Worm (Caenorhabditis elegans) whole organism, L2 larva: ENCODE data around the gene F55B11.5.

Experiments used
- C34F6.9 ChIP-seq: fragments of 150-350 bp; optimal IDR thresholded peaks from 2 replicates; lab custom pipeline; 2014; ENCODE audit warnings: missing biosample characterization, missing genetic modification characterization
- F13H6.1 ChIP-seq: sonication (generic microtip); optimal IDR thresholded peaks from 2 replicates; lab custom pipeline; 2016; ENCODE audit warnings: missing genetic modification characterization, missing compliant biosample characterization
- ZK546.5 ChIP-seq: sonication (generic microtip); optimal IDR thresholded peaks from 2 replicates; lab custom pipeline; 2017; ENCODE audit warnings: missing biosample characterization, missing genetic modification characterization
- ama-1 ChIP-seq: fragments of 150-350 bp; optimal IDR thresholded peaks from 2 replicates; lab custom pipeline; 2018; ENCODE audit warnings: inconsistent platforms
- ceh-16 ChIP-seq: fragments of 150-350 bp; optimal IDR thresholded peaks from 2 replicates; lab custom pipeline; 2014; ENCODE audit warnings: missing biosample characterization, missing genetic modification characterization
- ceh-82 ChIP-seq: fragments of 150-350 bp; optimal IDR thresholded peaks from 2 replicates; lab custom pipeline; 2014; ENCODE audit warnings: missing biosample characterization, missing genetic modification characterization
- crh-2 ChIP-seq: sonication (generic microtip); optimal IDR thresholded peaks from 2 replicates; lab custom pipeline; 2017; ENCODE audit warnings: missing biosample characterization, missing genetic modification characterization
- egl-27 ChIP-seq: sonication (generic microtip); optimal IDR thresholded peaks from 3 replicates; lab custom pipeline; 2017; ENCODE audit warnings: missing biosample characterization, missing genetic modification reagents, missing genetic modification characterization
- elt-1 ChIP-seq: fragments of 150-350 bp; optimal IDR thresholded peaks from 2 replicates; lab custom pipeline; 2014; ENCODE audit warnings: missing biosample characterization, missing genetic modification characterization
- elt-3 ChIP-seq: sonication (generic microtip); optimal IDR thresholded peaks from 2 replicates; lab custom pipeline; 2017; ENCODE audit warnings: missing biosample characterization, missing genetic modification characterization
- fos-1 ChIP-seq: fragments of 150-350 bp; optimal IDR thresholded peaks from 2 replicates; lab custom pipeline; 2014; ENCODE audit warnings: missing biosample characterization, missing genetic modification characterization
- gmeb-1 ChIP-seq: fragments of 150-350 bp; optimal IDR thresholded peaks from 2 replicates; lab custom pipeline; 2014; ENCODE audit warnings: missing biosample characterization, missing genetic modification characterization
- lin-11 ChIP-seq: fragments of 150-350 bp; sonication (generic microtip); optimal IDR thresholded peaks from 2 replicates; lab custom pipeline; 2014; ENCODE audit warnings: missing biosample characterization, missing genetic modification characterization, inconsistent platforms, mixed read lengths
- lin-13 ChIP-seq: fragments of 150-350 bp; optimal IDR thresholded peaks from 2 replicates; lab custom pipeline; 2014; ENCODE audit warnings: missing biosample characterization, missing genetic modification reagents, missing genetic modification characterization
- lsy-2 ChIP-seq, 2 experiments: fragments of 150-350 bp in 1 of 2; sonication (generic microtip) in 1 of 2; optimal IDR thresholded peaks; 2 replicates each; lab custom pipeline; 2014 to 2017; ENCODE audit warnings: missing biosample characterization in 2 of 2, missing genetic modification characterization in 2 of 2
- mab-5 ChIP-seq: fragments of 150-350 bp; optimal IDR thresholded peaks from 2 replicates; lab custom pipeline; 2014; ENCODE audit warnings: missing biosample characterization, missing genetic modification characterization
- mbf-1 ChIP-seq: sonication (generic microtip); optimal IDR thresholded peaks from 2 replicates; lab custom pipeline; 2017; ENCODE audit warnings: missing biosample characterization, missing genetic modification characterization
- mdl-1 ChIP-seq, 2 experiments: fragments of 150-350 bp in 1 of 2; sonication (generic microtip) in 1 of 2; optimal IDR thresholded peaks; 2 replicates each; lab custom pipeline; 2017; ENCODE audit warnings: missing biosample characterization in 2 of 2, missing genetic modification characterization in 2 of 2
- nhr-10 ChIP-seq: sonication (generic microtip); optimal IDR thresholded peaks from 2 replicates; lab custom pipeline; 2017; ENCODE audit warnings: missing biosample characterization, missing genetic modification characterization
- nhr-129 ChIP-seq: fragments of 150-350 bp; optimal IDR thresholded peaks from 2 replicates; lab custom pipeline; 2014; ENCODE audit warnings: missing biosample characterization, missing genetic modification characterization
- nhr-21 ChIP-seq: fragments of 150-350 bp; optimal IDR thresholded peaks from 2 replicates; lab custom pipeline; 2014; ENCODE audit warnings: missing biosample characterization, missing genetic modification characterization
- nhr-237 ChIP-seq: fragments of 150-350 bp; optimal IDR thresholded peaks from 2 replicates; lab custom pipeline; 2014; ENCODE audit warnings: missing biosample characterization, missing genetic modification characterization
- nhr-25 ChIP-seq: fragments of 150-350 bp; sonication (generic microtip); optimal IDR thresholded peaks from 3 replicates; lab custom pipeline; 2014; ENCODE audit warnings: missing biosample characterization, missing genetic modification characterization
- nhr-77 ChIP-seq: fragments of 150-350 bp; optimal IDR thresholded peaks from 2 replicates; lab custom pipeline; 2014; ENCODE audit warnings: missing biosample characterization, missing genetic modification characterization
- peb-1 ChIP-seq: fragments of 150-350 bp; optimal IDR thresholded peaks from 2 replicates; lab custom pipeline; 2014; ENCODE audit warnings: missing biosample characterization, missing genetic modification characterization
- sem-4 ChIP-seq: fragments of 150-350 bp; optimal IDR thresholded peaks from 2 replicates; lab custom pipeline; 2014; ENCODE audit warnings: missing biosample characterization, missing genetic modification reagents, missing genetic modification characterization
- skn-1 ChIP-seq: sonication (generic microtip); optimal IDR thresholded peaks from 2 replicates; lab custom pipeline; 2017; ENCODE audit warnings: missing biosample characterization, missing genetic modification characterization
- sma-3 ChIP-seq: sonication (generic microtip); optimal IDR thresholded peaks from 2 replicates; lab custom pipeline; 2016; ENCODE audit warnings: missing genetic modification reagents, missing genetic modification characterization, missing compliant biosample characterization
- sma-9 ChIP-seq, 2 experiments: fragments of 150-350 bp in 1 of 2; sonication (generic microtip) in 1 of 2; optimal IDR thresholded peaks; 2 replicates each; lab custom pipeline; 2014 to 2016; ENCODE audit warnings: missing genetic modification characterization in 2 of 2, mild to moderate bottlenecking in 1 of 2, missing biosample characterization in 1 of 2, missing compliant biosample characterization in 1 of 2, missing genetic modification reagents in 1 of 2, moderate library complexity in 1 of 2
- snpc-4 ChIP-seq: fragments of 150-350 bp; optimal IDR thresholded peaks from 2 replicates; lab custom pipeline; 2014; ENCODE audit warnings: missing biosample characterization, missing genetic modification characterization
- unc-55 ChIP-seq: fragments of 150-350 bp; sonication (generic microtip); optimal IDR thresholded peaks from 3 replicates; lab custom pipeline; 2014; ENCODE audit warnings: missing biosample characterization, missing genetic modification reagents, missing genetic modification characterization
- unc-62 ChIP-seq: fragments of 150-350 bp; optimal IDR thresholded peaks from 2 replicates; lab custom pipeline; 2014; ENCODE audit warnings: missing biosample characterization, missing genetic modification reagents, missing genetic modification characterization
- zag-1 ChIP-seq: fragments of 150-350 bp; optimal IDR thresholded peaks from 2 replicates; lab custom pipeline; 2014; ENCODE audit warnings: missing biosample characterization, missing genetic modification characterization
- ztf-1 ChIP-seq: fragments of 200-800 bp; sonication (Bioruptor generic); conservative IDR thresholded peaks from 2 replicates; pipeline ENCODE4 v1.3.6; 2022; ENCODE audit warnings: missing genetic modification characterization, missing compliant biosample characterization
- ztf-4 ChIP-seq: fragments of 150-350 bp; optimal IDR thresholded peaks from 2 replicates; lab custom pipeline; 2014; ENCODE audit warnings: missing biosample characterization, missing genetic modification characterization

Gene F55B11.5

DNA sequence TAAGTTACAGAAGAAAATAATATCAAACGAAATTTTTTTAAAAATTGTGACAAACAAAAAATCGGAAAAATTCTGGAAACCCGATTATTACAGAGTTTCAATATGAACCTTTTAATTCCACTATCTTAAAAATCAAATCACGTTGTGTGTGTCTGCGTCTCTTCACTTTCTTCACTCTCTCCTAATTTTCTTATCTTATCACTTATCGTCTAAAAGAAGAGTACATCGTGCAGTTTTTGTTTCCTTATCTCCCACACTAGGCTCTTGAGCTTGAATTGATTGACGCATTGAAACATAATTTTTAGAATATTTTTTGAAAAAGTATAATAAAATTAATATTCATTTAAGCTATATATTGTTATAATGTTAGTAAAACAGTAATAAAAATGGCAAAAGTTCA is 13.3 kb upstream of the F55B11.5 start:
- no peak for TF ChIP-seq nhr-10 (tag; lab: Kevin White, UChicago)
- no peak for TF ChIP-seq lin-11 (tag; lab: Kevin White, UChicago)
- no peak for TF ChIP-seq peb-1 (tag; lab: Kevin White, UChicago)
- TF ChIP-seq sma-9 (GFP tag; optimal IDR thresholded peaks at IDR 0.05; lab: Kevin White, UChicago), result no peak
- no peak for TF ChIP-seq sma-9 (tag; optimal IDR thresholded peaks at IDR 0.05; lab: Kevin White, UChicago)
- no peak for TF ChIP-seq elt-1
- peak; percentile 61 for TF ChIP-seq gmeb-1
- TF ChIP-seq sma-3, result peak; percentile 42
- TF ChIP-seq skn-1 (tag; lab: Kevin White, UChicago), result peak; percentile 76
- TF ChIP-seq crh-2, result peak; percentile 55
- TF ChIP-seq mdl-1 (tag; optimal IDR thresholded peaks at IDR 0.05; lab: Kevin White, UChicago), result peak in 1 of 2 experiments; percentile 69
- peak; percentile 23 for TF ChIP-seq egl-27 (tag; lab: Kevin White, UChicago)
- TF ChIP-seq ceh-16 (tag; lab: Kevin White, UChicago), result no peak
- TF ChIP-seq mbf-1, result no peak
- TF ChIP-seq fos-1 (tag; lab: Kevin White, UChicago), result peak; percentile 98

DNA sequence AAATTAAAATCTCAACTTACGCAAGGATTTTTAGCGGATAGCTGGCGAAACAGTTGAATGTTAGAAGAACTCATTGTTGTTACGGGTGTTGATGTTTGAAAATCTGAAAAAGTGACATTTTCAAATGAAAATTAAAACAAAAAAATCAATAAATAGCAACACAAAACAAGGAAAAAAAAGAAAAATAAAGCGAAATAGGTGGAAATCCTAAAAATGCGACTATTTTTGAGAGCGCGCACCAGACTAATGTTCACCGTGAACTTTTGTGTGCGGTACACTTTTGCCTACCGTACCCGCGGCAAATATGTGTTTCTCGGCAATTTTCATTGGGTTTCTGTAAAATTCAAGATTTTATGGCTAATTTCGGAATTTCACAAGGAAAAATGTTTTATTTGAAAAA is 10.4 kb upstream of the F55B11.5 start, which contains the start of gene F55B11.6:
Gene F55B11.6 (minus strand): TSS at position 101 of the 400 bp plus-strand sequence.
- TF ChIP-seq lsy-2 (tag; optimal IDR thresholded peaks at IDR 0.05; lab: Kevin White, UChicago), result no peak
- TF ChIP-seq nhr-21 (tag; lab: Kevin White, UChicago), result no peak
- no peak for TF ChIP-seq elt-1
- no peak for TF ChIP-seq lin-13
- TF ChIP-seq mab-5 (tag; lab: Kevin White, UChicago), result no peak
- no peak for TF ChIP-seq sma-9 (GFP tag; optimal IDR thresholded peaks at IDR 0.05; lab: Kevin White, UChicago)
- no peak for TF ChIP-seq sma-9 (tag; optimal IDR thresholded peaks at IDR 0.05; lab: Kevin White, UChicago)
- no peak for TF ChIP-seq sem-4 (tag; lab: Kevin White, UChicago)
- no peak for TF ChIP-seq sma-3
- TF ChIP-seq nhr-129, result no peak
- TF ChIP-seq mbf-1, result no peak
- no peak for TF ChIP-seq peb-1 (tag; lab: Kevin White, UChicago)
- TF ChIP-seq snpc-4 (tag; lab: Kevin White, UChicago), result no peak
- TF ChIP-seq nhr-25 (tag; lab: Kevin White, UChicago), result no peak
- TF ChIP-seq gmeb-1, result no peak
- TF ChIP-seq fos-1 (tag; lab: Kevin White, UChicago), result no peak
- TF ChIP-seq ceh-82 (tag; lab: Kevin White, UChicago), result no peak
- no peak for TF ChIP-seq ama-1 (lab: Kevin White, UChicago)
- TF ChIP-seq unc-62, result no peak
- TF ChIP-seq ZK546.5 (tag; lab: Kevin White, UChicago), result no peak

DNA sequence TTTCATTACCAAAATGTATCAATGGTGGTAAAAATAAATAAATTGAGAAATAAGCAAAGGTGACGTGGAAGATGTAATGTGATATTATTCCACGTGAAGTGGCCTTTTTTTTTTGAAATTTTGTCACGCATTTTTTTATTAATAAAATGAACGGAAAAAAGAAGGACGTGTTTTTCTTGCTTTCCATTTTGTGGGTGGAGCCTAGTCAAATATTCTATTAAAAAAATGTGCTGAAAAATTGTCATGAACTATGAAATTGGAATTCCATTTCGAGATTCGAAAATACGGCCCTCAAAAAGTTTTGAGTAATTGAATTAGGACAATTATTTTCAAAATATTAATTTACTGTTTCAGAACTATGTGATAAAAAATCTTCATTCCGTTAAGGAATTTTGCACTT is 5.6 kb upstream of the F55B11.5 start, which contains the start of gene F55B11.7:
Gene F55B11.7 (minus strand): TSS at position 101 of the 400 bp plus-strand sequence.
- no peak for TF ChIP-seq skn-1 (tag; lab: Kevin White, UChicago)

DNA sequence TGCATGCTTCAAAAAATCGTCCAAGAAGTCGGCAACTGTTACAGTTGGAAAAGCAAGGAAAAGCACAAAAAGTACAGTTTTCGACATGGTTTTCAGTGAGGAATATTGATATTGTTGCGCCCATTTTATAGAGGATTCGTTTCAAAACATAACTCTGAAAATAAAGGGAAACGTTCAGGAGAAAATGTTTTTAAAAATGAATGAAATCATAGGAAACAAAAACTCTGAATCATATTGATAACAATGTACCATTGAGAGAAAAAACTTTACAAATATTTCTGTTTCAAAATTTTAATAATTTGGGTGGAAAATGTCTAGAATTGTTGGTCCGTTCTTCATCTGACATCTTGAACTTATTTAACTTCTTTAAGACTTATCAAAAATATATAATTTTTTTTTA is 4.3 kb upstream of the F55B11.5 start, which contains the start of gene F55B11.2:
Gene F55B11.2 (minus strand): TSS at position 101 of the 400 bp plus-strand sequence.
- TF ChIP-seq nhr-10 (tag; lab: Kevin White, UChicago), result no peak
- TF ChIP-seq egl-27 (tag; lab: Kevin White, UChicago), result no peak
- no peak for TF ChIP-seq sma-9 (GFP tag; optimal IDR thresholded peaks at IDR 0.05; lab: Kevin White, UChicago)
- TF ChIP-seq sma-9 (tag; optimal IDR thresholded peaks at IDR 0.05; lab: Kevin White, UChicago), result no peak
- TF ChIP-seq snpc-4 (tag; lab: Kevin White, UChicago), result no peak
- TF ChIP-seq F13H6.1 (tag; lab: Kevin White, UChicago), result no peak
- TF ChIP-seq sma-3, result no peak
- TF ChIP-seq nhr-237 (tag; lab: Kevin White, UChicago), result no peak
- TF ChIP-seq nhr-77 (tag; lab: Kevin White, UChicago), result no peak
- TF ChIP-seq elt-3 (tag; lab: Kevin White, UChicago), result no peak
- no peak for TF ChIP-seq ztf-1 (GFP tag; lab: Robert Waterston, UW)
- no peak for TF ChIP-seq unc-55 (GFP tag; lab: Kevin White, UChicago)
- no peak for TF ChIP-seq elt-1
- TF ChIP-seq lsy-2 (tag; optimal IDR thresholded peaks at IDR 0.05; lab: Kevin White, UChicago), result no peak
- TF ChIP-seq ztf-4 (tag; lab: Kevin White, UChicago), result no peak
- no peak for TF ChIP-seq unc-62
- TF ChIP-seq mdl-1 (tag; optimal IDR thresholded peaks at IDR 0.05; lab: Kevin White, UChicago), result no peak
- no peak for TF ChIP-seq mbf-1
- no peak for TF ChIP-seq mab-5 (tag; lab: Kevin White, UChicago)
- TF ChIP-seq C34F6.9 (tag; lab: Kevin White, UChicago), result no peak
- TF ChIP-seq zag-1 (tag; lab: Kevin White, UChicago), result no peak
